Worm (Caenorhabditis elegans): ENCODE measurements around the gene dnj-17.
A peak's percentile ranks its signal among the peaks of the same experiment; 100 is the strongest.

The dnj-17 gene

ce11 chrIII:13393239-13393638 lies at the start of gene dnj-17:
TSS of gene dnj-17 (minus strand) at chrIII:13393339.
- no peak for TF ChIP-seq him-1 (tag; optimal IDR thresholded peaks at IDR 0.05)
- no peak for TF ChIP-seq W03F9.2 (tag; optimal IDR thresholded peaks at IDR 0.05)
- no peak for TF ChIP-seq dao-5 (tag; optimal IDR thresholded peaks at IDR 0.05)

ce11 chrIII:13439415-13439814 lies 46.3 kb upstream of the dnj-17 start, which contains the start of gene ciao-2B:
TSS of gene ciao-2B (minus strand) at chrIII:13439544.
- no peak for TF ChIP-seq him-1 (tag; optimal IDR thresholded peaks at IDR 0.05)
- TF ChIP-seq dao-5 (tag; optimal IDR thresholded peaks at IDR 0.05): no peak
- no peak for TF ChIP-seq W03F9.2 (tag; optimal IDR thresholded peaks at IDR 0.05)

ce11 chrIII:13436843-13437242 lies 43.7 kb upstream of the dnj-17 start, which contains the start of gene F45G2.9:
TSS of gene F45G2.9 (minus strand) at chrIII:13436943.
- TF ChIP-seq him-1 (tag; optimal IDR thresholded peaks at IDR 0.05) (no peak), W03F9.2 (tag; optimal IDR thresholded peaks at IDR 0.05) (no peak), dao-5 (tag; optimal IDR thresholded peaks at IDR 0.05) (no peak)

ce11 chrIII:13435570-13435969 lies 42.4 kb upstream of the dnj-17 start, which contains the start of gene F45G2.8:
TSS of gene F45G2.8 (minus strand) at chrIII:13435670.
- no peak for TF ChIP-seq him-1 (tag; optimal IDR thresholded peaks at IDR 0.05)
- TF ChIP-seq W03F9.2 (tag; optimal IDR thresholded peaks at IDR 0.05): no peak
- no peak for TF ChIP-seq dao-5 (tag; optimal IDR thresholded peaks at IDR 0.05)

ce11 chrIII:13434404-13434803 lies 41.3 kb upstream of the dnj-17 start, which contains the start of gene F45G2.7:
TSS of gene F45G2.7 (minus strand) at chrIII:13434504.
- no peak for TF ChIP-seq W03F9.2 (tag; optimal IDR thresholded peaks at IDR 0.05)
- no peak for TF ChIP-seq him-1 (tag; optimal IDR thresholded peaks at IDR 0.05)
- no peak for TF ChIP-seq dao-5 (tag; optimal IDR thresholded peaks at IDR 0.05)

- no peak for TF ChIP-seq dao-5 (tag; optimal IDR thresholded peaks at IDR 0.05)
- TF ChIP-seq him-1 (tag; optimal IDR thresholded peaks at IDR 0.05): no peak
- TF ChIP-seq W03F9.2 (tag; optimal IDR thresholded peaks at IDR 0.05): no peak
These were observed 37.0 kb upstream of the dnj-17 start, which contains the start of gene trf-1 for ce11 chrIII:13430162-13430561. TSS of gene trf-1 (plus strand) at chrIII:13430462.

- TF ChIP-seq dao-5 (tag; optimal IDR thresholded peaks at IDR 0.05) (no peak), W03F9.2 (tag; optimal IDR thresholded peaks at IDR 0.05) (no peak), him-1 (tag; optimal IDR thresholded peaks at IDR 0.05) (no peak)
These were observed 36.5 kb upstream of the dnj-17 start, which contains the start of gene bli-5 for ce11 chrIII:13429668-13430067. TSS of gene bli-5 (minus strand) at chrIII:13429768.

- TF ChIP-seq him-1 (tag; optimal IDR thresholded peaks at IDR 0.05) (no peak), W03F9.2 (tag; optimal IDR thresholded peaks at IDR 0.05) (no peak), dao-5 (tag; optimal IDR thresholded peaks at IDR 0.05) (no peak)
These were observed 34.7 kb upstream of the dnj-17 start for ce11 chrIII:13427817-13428216.

- no peak for TF ChIP-seq him-1 (tag; optimal IDR thresholded peaks at IDR 0.05)
- no peak for TF ChIP-seq W03F9.2 (tag; optimal IDR thresholded peaks at IDR 0.05)
- no peak for TF ChIP-seq dao-5 (tag; optimal IDR thresholded peaks at IDR 0.05)
These were observed 32.9 kb upstream of the dnj-17 start, which contains the start of gene cope-1 for ce11 chrIII:13426036-13426435. TSS of gene cope-1 (plus strand) at chrIII:13426264.

ce11 chrIII:13423414-13423813 lies 30.3 kb upstream of the dnj-17 start, which contains the start of gene exo-1:
TSS of gene exo-1 (plus strand) at chrIII:13423514.
- no peak for TF ChIP-seq dao-5 (tag; optimal IDR thresholded peaks at IDR 0.05)
- TF ChIP-seq him-1 (tag; optimal IDR thresholded peaks at IDR 0.05): no peak
- peak; percentile 87 for TF ChIP-seq W03F9.2 (tag; optimal IDR thresholded peaks at IDR 0.05)

ce11 chrIII:13418975-13419374 lies 25.8 kb upstream of the dnj-17 start:
- no peak for TF ChIP-seq W03F9.2 (tag; optimal IDR thresholded peaks at IDR 0.05)
- no peak for TF ChIP-seq him-1 (tag; optimal IDR thresholded peaks at IDR 0.05)
- no peak for TF ChIP-seq dao-5 (tag; optimal IDR thresholded peaks at IDR 0.05)

- TF ChIP-seq him-1 (tag; optimal IDR thresholded peaks at IDR 0.05) (no peak), W03F9.2 (tag; optimal IDR thresholded peaks at IDR 0.05) (no peak), dao-5 (tag; optimal IDR thresholded peaks at IDR 0.05) (no peak)
These were observed 18.1 kb upstream of the dnj-17 start for ce11 chrIII:13411202-13411601.

ce11 chrIII:13409498-13409897 lies 16.4 kb upstream of the dnj-17 start, which contains the start of gene myo-6:
TSS of gene myo-6 (plus strand) at chrIII:13409798.
- TF ChIP-seq dao-5 (tag; optimal IDR thresholded peaks at IDR 0.05): no peak
- no peak for TF ChIP-seq W03F9.2 (tag; optimal IDR thresholded peaks at IDR 0.05)
- TF ChIP-seq him-1 (tag; optimal IDR thresholded peaks at IDR 0.05): no peak

ce11 chrIII:13405504-13405903 lies 12.4 kb upstream of the dnj-17 start, which contains the start of gene nas-1:
TSS of gene nas-1 (plus strand) at chrIII:13405804.
- TF ChIP-seq dao-5 (tag; optimal IDR thresholded peaks at IDR 0.05) (no peak), W03F9.2 (tag; optimal IDR thresholded peaks at IDR 0.05) (no peak), him-1 (tag; optimal IDR thresholded peaks at IDR 0.05) (no peak)

- TF ChIP-seq him-1 (tag; optimal IDR thresholded peaks at IDR 0.05) (no peak), dao-5 (tag; optimal IDR thresholded peaks at IDR 0.05) (no peak), W03F9.2 (tag; optimal IDR thresholded peaks at IDR 0.05) (no peak)
These were observed 11.3 kb upstream of the dnj-17 start, which contains the start of gene ttr-52 for ce11 chrIII:13404418-13404817. TSS of gene ttr-52 (plus strand) at chrIII:13404718.

Data from whole organism, L4/young adult.